Comparison of ENCODE assay signal across 4 worm cellular contexts in genomic region chrV:1476284-1476792, ce11.
TF ChIP-seq lines count a peak whose summit lies in the region.

No protein-coding gene starts in this region.

TF ChIP-seq in whole organism, L1 larva, 84 proteins besides CTCF, POLR2A, EP300 and RAD21:
- TF ChIP-seq nhr-85 (tag; lab: Kevin White, UChicago) (peak; percentile 29), ztf-4 (tag; optimal IDR thresholded peaks at IDR 0.05; lab: Kevin White, UChicago) (no peak)

TF ChIP-seq in whole organism, L3 larva, 47 proteins besides CTCF, POLR2A, EP300 and RAD21:
- TF ChIP-seq nhr-12 (tag; optimal IDR thresholded peaks at IDR 0.05; lab: Kevin White, UChicago), result no peak
- TF ChIP-seq snpc-4 (tag; optimal IDR thresholded peaks at IDR 0.05; lab: Kevin White, UChicago), result no peak
- peak; percentile 22 for TF ChIP-seq nhr-43 (tag; optimal IDR thresholded peaks at IDR 0.05; lab: Kevin White, UChicago; ENCODE audit: poor library complexity, severe bottlenecking)
TF ChIP-seq in whole organism, L3 larva: peak in this region for 1.

TF ChIP-seq in whole organism, L4 larva, 104 proteins besides CTCF, POLR2A, EP300 and RAD21:
- TF ChIP-seq fos-1 (tag; optimal IDR thresholded peaks at IDR 0.05; lab: Kevin White, UChicago) (no peak), tag-97 (GFP tag; IDR thresholded peaks at IDR 0.05; lab: Robert Waterston, UW) (no peak), Y105C5A.15 (GFP tag; IDR thresholded peaks at IDR 0.05; lab: Robert Waterston, UW) (0 out of 2 replicates have a peak, but pooled peaks have one; percentile 16), unc-62 (GFP tag; optimal IDR thresholded peaks at IDR 0.05 in 1 of 2; lab: Kevin White, UChicago) (no peak), unc-62 (tag; optimal IDR thresholded peaks at IDR 0.05; lab: Kevin White, UChicago) (no peak), daf-19 (GFP tag; conservative IDR thresholded peaks at IDR 0.05; lab: Robert Waterston, UW) (no peak), nhr-10 (tag; optimal IDR thresholded peaks at IDR 0.05; lab: Kevin White, UChicago) (no peak), duxl-1 (tag; optimal IDR thresholded peaks at IDR 0.05; lab: Kevin White, UChicago; ENCODE audit: poor library complexity) (no peak), D1046.2 (GFP tag; IDR thresholded peaks at IDR 0.05; lab: Robert Waterston, UW) (no peak), lim-7 (GFP tag; IDR thresholded peaks at IDR 0.05; lab: Robert Waterston, UW) (no peak), lin-38 (GFP tag; IDR thresholded peaks at IDR 0.05; lab: Robert Waterston, UW) (peak; percentile 47; the same call in 1 of the 2 replicates), mep-1 (tag; optimal IDR thresholded peaks at IDR 0.05; lab: Kevin White, UChicago) (peak; percentile 1), arid-1 (GFP tag; conservative IDR thresholded peaks at IDR 0.05; lab: Robert Waterston, UW) (peak; percentile 36; the same call in 1 of the 2 replicates)

TF ChIP-seq in whole organism, young adult, 124 proteins besides CTCF, POLR2A, EP300 and RAD21 (continues in another document):
- TF ChIP-seq aptf-2 (GFP tag; conservative IDR thresholded peaks at IDR 0.05; lab: Robert Waterston, UW) (no peak), Y67H2A.10 (GFP tag; conservative IDR thresholded peaks at IDR 0.05; lab: Robert Waterston, UW) (no peak), mxl-1 (tag; optimal IDR thresholded peaks at IDR 0.05; lab: Kevin White, UChicago) (no peak), F57C9.4 (tag; optimal IDR thresholded peaks at IDR 0.05; lab: Kevin White, UChicago) (no peak), F33H1.4 (GFP tag; IDR thresholded peaks at IDR 0.05; lab: Robert Waterston, UW) (no peak), B0035.1 (tag; optimal IDR thresholded peaks at IDR 0.05; lab: Kevin White, UChicago) (no peak), sea-2 (GFP tag; IDR thresholded peaks at IDR 0.05; lab: Robert Waterston, UW) (no peak), F55B11.4 (tag; optimal IDR thresholded peaks at IDR 0.05; lab: Kevin White, UChicago; ENCODE audit: borderline replicate concordance, insufficient read depth) (no peak), ekl-4 (GFP tag; IDR thresholded peaks at IDR 0.05; lab: Robert Waterston, UW) (peak; percentile 13; the same call in 1 of the 2 replicates), ama-1 (optimal IDR thresholded peaks at IDR 0.05; lab: Kevin White, UChicago) (no peak), ama-1 (GFP tag; optimal IDR thresholded peaks at IDR 0.05; lab: Kevin White, UChicago) (peak in 1 of 2 experiments; percentile 50), ceh-91 (GFP tag; IDR thresholded peaks at IDR 0.05; lab: Robert Waterston, UW) (no peak), aptf-3 (GFP tag; IDR thresholded peaks at IDR 0.05; lab: Robert Waterston, UW) (no peak), hlh-26 (GFP tag; conservative IDR thresholded peaks at IDR 0.05; lab: Robert Waterston, UW) (no peak), madf-8 (GFP tag; conservative IDR thresholded peaks at IDR 0.05; lab: Robert Waterston, UW) (no peak), nfyb-1 (GFP tag; IDR thresholded peaks at IDR 0.05; lab: Robert Waterston, UW) (no peak), F23B12.7 (tag; optimal IDR thresholded peaks at IDR 0.05; lab: Kevin White, UChicago; ENCODE audit: insufficient read depth) (no peak), madf-3 (GFP tag; IDR thresholded peaks at IDR 0.05; lab: Robert Waterston, UW) (no peak), Y79H2A.3 (GFP tag; conservative IDR thresholded peaks at IDR 0.05; lab: Robert Waterston, UW) (0 out of 2 replicates have a peak, but pooled peaks have one; percentile 8), lin-26 (GFP tag; IDR thresholded peaks at IDR 0.05; lab: Robert Waterston, UW) (no peak), F49E8.2 (tag; optimal IDR thresholded peaks at IDR 0.05; lab: Kevin White, UChicago; ENCODE audit: insufficient read depth) (peak; percentile 69), hmg-1.2 (GFP tag; IDR thresholded peaks at IDR 0.05; lab: Robert Waterston, UW) (no peak), rpc-1 (optimal IDR thresholded peaks at IDR 0.05; lab: Kevin White, UChicago) (no peak), rpc-1 (tag; optimal IDR thresholded peaks at IDR 0.05; lab: Kevin White, UChicago) (no peak), lin-54 (GFP tag; optimal IDR thresholded peaks at IDR 0.05; lab: Kevin White, UChicago) (no peak), ztf-25 (GFP tag; IDR thresholded peaks at IDR 0.05; lab: Robert Waterston, UW) (peak; percentile 59; the same call in 1 of the 2 replicates), die-1 (tag; optimal IDR thresholded peaks at IDR 0.05; lab: Kevin White, UChicago) (no peak), ceh-79 (tag; optimal IDR thresholded peaks at IDR 0.05; lab: Kevin White, UChicago) (no peak), F52B5.7 (tag; optimal IDR thresholded peaks at IDR 0.05; lab: Kevin White, UChicago) (no peak), C17E4.6 (GFP tag; IDR thresholded peaks at IDR 0.05; lab: Robert Waterston, UW) (no peak), lin-40 (tag; optimal IDR thresholded peaks at IDR 0.05; lab: Kevin White, UChicago) (no peak), ztf-18 (tag; optimal IDR thresholded peaks at IDR 0.05; lab: Kevin White, UChicago) (peak; percentile 6), attf-5 (GFP tag; optimal IDR thresholded peaks at IDR 0.05; lab: Kevin White, UChicago) (no peak), unc-62 (GFP tag; optimal IDR thresholded peaks at IDR 0.05; lab: Kevin White, UChicago) (no peak), nhr-179 (tag; optimal IDR thresholded peaks at IDR 0.05; lab: Kevin White, UChicago) (no peak), Y56A3A.18 (GFP tag; IDR thresholded peaks at IDR 0.05; lab: Robert Waterston, UW) (no peak; the same call in 1 of the 2 replicates), pbrm-1 (GFP tag; IDR thresholded peaks at IDR 0.05; lab: Robert Waterston, UW) (0 out of 2 replicates have a peak, but pooled peaks have one; percentile 11), attf-6 (GFP tag; IDR thresholded peaks at IDR 0.05; lab: Robert Waterston, UW) (0 out of 2 replicates have a peak, but pooled peaks have one; percentile 10), ets-4 (GFP tag; optimal IDR thresholded peaks at IDR 0.05; lab: Kevin White, UChicago) (no peak), F10E7.11 (tag; optimal IDR thresholded peaks at IDR 0.05; lab: Kevin White, UChicago) (no peak), tbx-9 (tag; optimal IDR thresholded peaks at IDR 0.05; lab: Kevin White, UChicago; ENCODE audit: borderline replicate concordance) (no peak), snpc-1.1 (tag; optimal IDR thresholded peaks at IDR 0.05; lab: Kevin White, UChicago; ENCODE audit: insufficient read depth) (no peak), lin-35 (GFP tag; optimal IDR thresholded peaks at IDR 0.05; lab: Kevin White, UChicago) (peak in 1 of 3 experiments; percentile 26), madf-6 (GFP tag; IDR thresholded peaks at IDR 0.05; lab: Robert Waterston, UW) (peak; percentile 33; the same call in 1 of the 2 replicates), zim-3 (tag; optimal IDR thresholded peaks at IDR 0.05; lab: Kevin White, UChicago) (no peak), akir-1 (GFP tag; optimal IDR thresholded peaks at IDR 0.05; lab: Kevin White, UChicago) (no peak), mel-28 (tag; optimal IDR thresholded peaks at IDR 0.05; lab: Kevin White, UChicago; ENCODE audit: borderline replicate concordance) (no peak), ztf-28 (GFP tag; IDR thresholded peaks at IDR 0.05; lab: Robert Waterston, UW) (no peak), chd-7 (tag; optimal IDR thresholded peaks at IDR 0.05; lab: Kevin White, UChicago) (no peak), Y53F4B.3 (GFP tag; IDR thresholded peaks at IDR 0.05; lab: Robert Waterston, UW) (no peak), ztf-22 (GFP tag; optimal IDR thresholded peaks at IDR 0.05; lab: Kevin White, UChicago) (no peak), ztf-6 (GFP tag; IDR thresholded peaks at IDR 0.05; lab: Robert Waterston, UW) (no peak), egl-18 (GFP tag; IDR thresholded peaks at IDR 0.05; lab: Robert Waterston, UW) (no peak), ccch-3 (GFP tag; optimal IDR thresholded peaks at IDR 0.05; lab: Kevin White, UChicago) (no peak), ztf-3 (GFP tag; optimal IDR thresholded peaks at IDR 0.05; lab: Kevin White, UChicago) (no peak), cebp-1 (GFP tag; IDR thresholded peaks at IDR 0.05; lab: Robert Waterston, UW) (no peak), cebp-1 (tag; optimal IDR thresholded peaks at IDR 0.05; lab: Kevin White, UChicago) (no peak), madf-10 (tag; optimal IDR thresholded peaks at IDR 0.05; lab: Kevin White, UChicago) (no peak), ceh-100 (GFP tag; IDR thresholded peaks at IDR 0.05; lab: Robert Waterston, UW) (no peak), let-526 (GFP tag; IDR thresholded peaks at IDR 0.05; lab: Robert Waterston, UW) (no peak), lir-1 (GFP tag; conservative IDR thresholded peaks at IDR 0.05; lab: Robert Waterston, UW) (no peak), dpff-1 (tag; optimal IDR thresholded peaks at IDR 0.05; lab: Kevin White, UChicago) (no peak), lsl-1 (GFP tag; optimal IDR thresholded peaks at IDR 0.05; lab: Kevin White, UChicago) (no peak), ZK185.1 (tag; optimal IDR thresholded peaks at IDR 0.05; lab: Kevin White, UChicago; ENCODE audit: poor library complexity, severe bottlenecking) (no peak), lsy-27 (tag; optimal IDR thresholded peaks at IDR 0.05; lab: Kevin White, UChicago; ENCODE audit: borderline replicate concordance, insufficient read depth) (no peak), snpc-3.4 (tag; optimal IDR thresholded peaks at IDR 0.05; lab: Kevin White, UChicago) (peak; percentile 63), F57A8.1 (GFP tag; optimal IDR thresholded peaks at IDR 0.05; lab: Kevin White, UChicago) (no peak), snpc-4 (GFP tag; optimal IDR thresholded peaks at IDR 0.05; lab: Kevin White, UChicago) (no peak), snpc-4 (tag; optimal IDR thresholded peaks at IDR 0.05; lab: Kevin White, UChicago) (no peak), F37B4.10 (GFP tag; IDR thresholded peaks at IDR 0.05; lab: Robert Waterston, UW) (no peak), hmg-20 (GFP tag; IDR thresholded peaks at IDR 0.05; lab: Robert Waterston, UW) (no peak), him-1 (tag; optimal IDR thresholded peaks at IDR 0.05; lab: Kevin White, UChicago) (no peak), F39B2.1 (GFP tag; IDR thresholded peaks at IDR 0.05; lab: Robert Waterston, UW) (0 out of 2 replicates have a peak, but pooled peaks have one; percentile 2), nhr-80 (tag; optimal IDR thresholded peaks at IDR 0.05; lab: Kevin White, UChicago) (no peak), gei-17 (GFP tag; optimal IDR thresholded peaks at IDR 0.05; lab: Kevin White, UChicago) (no peak)
